Worm (Caenorhabditis elegans) whole organism, early embryonic: ENCODE data around the gene flp-18.

Experiments used
- aly-1 ChIP-seq: sonication (generic microtip); optimal IDR thresholded peaks from 2 replicates; lab custom pipeline; 2016; ENCODE audit warnings: missing genetic modification characterization, missing compliant biosample characterization
- ama-1 ChIP-seq: fragments of 150-350 bp; optimal IDR thresholded peaks from 2 replicates; lab custom pipeline; 2014
- ceh-13 ChIP-seq: fragments of 200-800 bp; sonication (Bioruptor generic); optimal IDR thresholded peaks from 2 replicates; lab custom pipeline; 2018; ENCODE audit warnings: mild to moderate bottlenecking, missing genetic modification characterization, missing compliant biosample characterization
- ceh-36 ChIP-seq: sonication (generic microtip); optimal IDR thresholded peaks from 2 replicates; lab custom pipeline; 2016; ENCODE audit warnings: missing genetic modification characterization, inconsistent platforms, missing compliant biosample characterization
- ets-7 ChIP-seq: sonication (generic microtip); optimal IDR thresholded peaks from 2 replicates; lab custom pipeline; 2016; ENCODE audit warnings: missing genotype, missing genetic modification characterization, missing compliant biosample characterization
- flt-1 ChIP-seq: fragments of 200-800 bp; sonication (Bioruptor generic); IDR thresholded peaks from 2 replicates; pipeline ENCODE4 v1.3.6; 2022; ENCODE audit warnings: missing genetic modification characterization, missing compliant biosample characterization
- hmg-4 ChIP-seq: fragments of 200-800 bp; sonication (Bioruptor generic); optimal IDR thresholded peaks from 2 replicates; lab custom pipeline; 2018; ENCODE audit warnings: mild to moderate bottlenecking, missing genetic modification characterization, missing compliant biosample characterization
- hnd-1 ChIP-seq: sonication (generic microtip); optimal IDR thresholded peaks from 2 replicates; lab custom pipeline; 2016; ENCODE audit warnings: missing genetic modification characterization, missing compliant biosample characterization
- pes-1 ChIP-seq: fragments of 200-800 bp; sonication (Bioruptor generic); IDR thresholded peaks from 2 replicates; pipeline ENCODE4 v1.3.6; 2022; ENCODE audit warnings: missing genetic modification reagents, missing genetic modification characterization, missing compliant biosample characterization
- scrt-1 ChIP-seq: fragments of 200-800 bp; sonication (Bioruptor generic); IDR thresholded peaks from 2 replicates; pipeline ENCODE4 v1.3.6; 2022; ENCODE audit warnings: missing genetic modification characterization, missing compliant biosample characterization
- sea-1 ChIP-seq: fragments of 200-800 bp; sonication (Bioruptor generic); conservative IDR thresholded peaks from 2 replicates; pipeline ENCODE4 v1.3.6; 2022; ENCODE audit warnings: missing genetic modification characterization, missing compliant biosample characterization
- tbx-11 ChIP-seq: fragments of 200-800 bp; sonication (Bioruptor generic); IDR thresholded peaks from 2 replicates; pipeline ENCODE4 v1.3.6; 2022; ENCODE audit warnings: missing genetic modification characterization, missing compliant biosample characterization
- tbx-37 ChIP-seq: fragments of 200-800 bp; sonication (Bioruptor generic); conservative IDR thresholded peaks from 2 replicates; pipeline ENCODE4 v1.3.6; 2022; ENCODE audit warnings: missing genetic modification reagents, missing genetic modification characterization, missing compliant biosample characterization
- tra-4 ChIP-seq: sonication (generic microtip); optimal IDR thresholded peaks from 2 replicates; lab custom pipeline; 2017; ENCODE audit warnings: missing genetic modification characterization, missing compliant biosample characterization

DNA sequence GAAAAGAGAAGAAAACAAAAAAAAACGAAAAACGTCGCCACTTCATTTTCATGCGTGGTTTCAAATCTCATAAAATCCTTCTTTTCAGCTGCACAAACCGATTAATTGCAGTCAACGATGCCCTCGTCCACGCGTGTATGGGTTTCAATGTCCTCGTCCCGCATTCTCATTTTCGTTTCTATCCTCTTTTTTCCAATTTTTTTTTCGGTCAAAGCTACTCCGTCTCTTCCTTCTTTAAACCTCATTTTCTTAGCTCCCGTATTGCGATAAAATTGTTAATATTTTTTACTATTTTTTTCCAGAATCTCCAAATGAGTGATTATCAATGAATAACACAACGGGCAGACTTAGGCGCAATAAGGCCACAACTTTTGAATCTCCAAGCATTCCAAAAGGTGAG is 42.2 kb downstream of the flp-18 start, which contains the start of gene aakg-3:
- TF ChIP-seq ama-1 (lab: Kevin White, UChicago) (no peak), flt-1 (GFP tag; lab: Robert Waterston, UW) (no peak), tra-4 (tag; lab: Kevin White, UChicago) (no peak), aly-1 (tag; lab: Kevin White, UChicago) (no peak), ets-7 (tag; lab: Kevin White, UChicago) (no peak), sea-1 (no peak), ceh-36 (tag; lab: Kevin White, UChicago) (no peak), ceh-13 (GFP tag; lab: Kevin White, UChicago) (no peak), tbx-37 (GFP tag; lab: Robert Waterston, UW) (no peak), pes-1 (no peak), hnd-1 (no peak), tbx-11 (no peak), scrt-1 (GFP tag; lab: Robert Waterston, UW) (no peak), hmg-4 (GFP tag; lab: Kevin White, UChicago) (no peak)
